Fruit fly (Drosophila melanogaster) whole organism, adult: ENCODE data around the gene CG11095.

Source experiments
- CG11617 ChIP-seq: fragments of 200-800 bp; sonication (Bioruptor generic); optimal IDR thresholded peaks from 2 replicates; lab custom pipeline; 2017; ENCODE audit warnings: mild to moderate bottlenecking, missing biosample characterization, missing genetic modification reagents, missing genetic modification characterization
- CG14711 ChIP-seq: fragments of 200-800 bp; sonication (Bioruptor generic); optimal IDR thresholded peaks from 2 replicates; lab custom pipeline; 2018; ENCODE audit warnings: missing biosample characterization, mild to moderate bottlenecking, missing genetic modification characterization, moderate library complexity
- CG1620 ChIP-seq: fragments of 200-800 bp; sonication (Bioruptor generic); optimal IDR thresholded peaks from 2 replicates; lab custom pipeline; 2016; ENCODE audit warnings: missing biosample characterization, missing genetic modification characterization
- CG33017 ChIP-seq: fragments of 200-800 bp; sonication (Bioruptor generic); optimal IDR thresholded peaks from 2 replicates; lab custom pipeline; 2018; ENCODE audit warnings: missing biosample characterization, mild to moderate bottlenecking, missing genetic modification characterization, moderate library complexity
- CG7045 ChIP-seq: fragments of 200-800 bp; sonication (Bioruptor generic); optimal IDR thresholded peaks from 2 replicates; lab custom pipeline; 2017; ENCODE audit warnings: missing biosample characterization, mild to moderate bottlenecking, missing genetic modification characterization
- Clk ChIP-seq: fragments of 200-800 bp; sonication (Bioruptor generic); optimal IDR thresholded peaks from 2 replicates; lab custom pipeline; 2017; ENCODE audit warnings: missing biosample characterization, missing genetic modification characterization
- Hr96 ChIP-seq: fragments of 200-800 bp; sonication (Bioruptor generic); optimal IDR thresholded peaks from 2 replicates; lab custom pipeline; 2016; ENCODE audit warnings: missing biosample characterization, missing genetic modification characterization
- Mnt ChIP-seq: fragments of 200-800 bp; sonication (Bioruptor generic); optimal IDR thresholded peaks from 2 replicates; lab custom pipeline; 2016; ENCODE audit warnings: missing biosample characterization, mild to moderate bottlenecking, missing genetic modification characterization
- cic ChIP-seq: fragments of 200-800 bp; sonication (Bioruptor generic); optimal IDR thresholded peaks from 2 replicates; lab custom pipeline; 2017; ENCODE audit warnings: missing biosample characterization, mild to moderate bottlenecking, missing genetic modification characterization, moderate library complexity
- kay ChIP-seq: fragments of 200-800 bp; sonication (Bioruptor generic); peaks from one replicate; lab custom pipeline; 2016; ENCODE audit warnings: missing biosample characterization, missing genetic modification characterization, borderline replicate concordance
- ovo ChIP-seq: fragments of 200-800 bp; sonication (Bioruptor generic); optimal IDR thresholded peaks from 2 replicates; lab custom pipeline; 2016; ENCODE audit warnings: missing biosample characterization, missing genetic modification characterization
- pad ChIP-seq: fragments of 200-800 bp; sonication (Bioruptor generic); optimal IDR thresholded peaks from 3 replicates; lab custom pipeline; 2017; ENCODE audit warnings: missing biosample characterization, missing genetic modification characterization, mild to moderate bottlenecking, moderate library complexity, missing genetic modification reagents
- tj ChIP-seq: fragments of 200-800 bp; sonication (Bioruptor generic); optimal IDR thresholded peaks from 3 replicates; lab custom pipeline; 2017; ENCODE audit warnings: missing biosample characterization, mild to moderate bottlenecking, missing genetic modification characterization, moderate library complexity

DNA sequence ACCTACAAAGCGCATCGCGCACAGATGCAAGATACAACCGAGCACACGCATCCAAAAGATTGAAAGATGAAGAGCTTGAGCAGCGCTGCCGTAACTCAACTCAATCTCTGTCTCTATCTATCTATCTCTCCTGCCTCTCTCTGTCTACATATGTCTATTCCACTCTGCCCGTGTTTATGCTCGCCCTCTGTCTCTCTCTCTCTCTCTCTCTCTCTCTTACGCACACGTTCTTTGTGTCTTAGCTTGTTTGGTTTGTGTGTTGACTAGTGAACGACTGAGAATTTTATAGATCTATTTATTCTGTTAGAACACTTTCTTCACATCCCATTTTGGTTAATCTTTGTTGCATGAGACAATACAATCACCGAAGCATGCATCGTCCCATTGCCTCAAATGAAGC, 5.9 kb upstream of the CG11095 start:
- no peak for TF ChIP-seq ovo (GFP tag; lab: Kevin White, UChicago)
- no peak for TF ChIP-seq pad (GFP tag; lab: Kevin White, UChicago)
- no peak for TF ChIP-seq CG14711
- no peak for TF ChIP-seq CG33017 (tag; lab: Kevin White, UChicago)
- no peak for TF ChIP-seq CG7045 (GFP tag; lab: Kevin White, UChicago)
- no peak for TF ChIP-seq cic (GFP tag; lab: Kevin White, UChicago)
- TF ChIP-seq tj (GFP tag; lab: Kevin White, UChicago) = no peak
- TF ChIP-seq Mnt = no peak
- no peak for TF ChIP-seq CG1620
- TF ChIP-seq CG11617 = no peak
- TF ChIP-seq Clk (GFP tag; lab: Kevin White, UChicago) = no peak
- TF ChIP-seq kay = no peak
- no peak for TF ChIP-seq Hr96 (GFP tag; lab: Kevin White, UChicago)
